Worm (Caenorhabditis elegans): ENCODE results near the gene cTel54X.2.

Gene cTel54X.2

DNA sequence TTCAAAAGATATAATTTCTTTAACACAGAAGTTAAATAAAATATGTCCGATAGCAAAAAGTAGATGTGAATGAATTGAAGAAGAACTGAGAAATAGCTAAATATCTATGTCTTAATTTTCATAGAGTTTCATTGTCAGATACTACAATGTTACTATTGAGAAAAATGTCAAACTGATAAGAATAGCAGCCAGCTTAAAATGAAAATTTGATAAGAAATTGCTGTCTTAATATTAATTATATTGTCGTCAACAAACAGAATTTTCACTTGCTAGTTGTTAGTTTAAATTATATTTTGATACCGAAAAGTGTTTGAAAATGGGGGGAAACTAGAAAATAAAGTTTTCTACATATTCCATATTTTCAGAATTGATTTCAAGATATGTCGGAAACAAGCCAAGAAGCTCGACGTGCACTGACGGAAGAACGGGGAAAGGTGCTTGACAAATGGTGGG, at the start of gene cTel54X.2, which contains the start of the genes fbxa-6 and npr-30:
TSS of gene cTel54X.2 (plus strand) at position 360 of the 453 bp plus-strand sequence.
TSS of gene fbxa-6 (minus strand) at position 179 of the 453 bp plus-strand sequence.
TSS of gene npr-30 (plus strand) at position 403 of the 453 bp plus-strand sequence.
- TF ChIP-seq elt-2 (tag; optimal IDR thresholded peaks at IDR 0.05) (peak; percentile 64), pqm-1 (tag; optimal IDR thresholded peaks at IDR 0.05) (peak; percentile 7), nfya-1 (tag; optimal IDR thresholded peaks at IDR 0.05; ENCODE audit: insufficient read depth) (no peak), nhr-43 (tag; optimal IDR thresholded peaks at IDR 0.05; ENCODE audit: poor library complexity, severe bottlenecking) (no peak), pha-4 (tag; optimal IDR thresholded peaks at IDR 0.05) (peak; percentile 50)

DNA sequence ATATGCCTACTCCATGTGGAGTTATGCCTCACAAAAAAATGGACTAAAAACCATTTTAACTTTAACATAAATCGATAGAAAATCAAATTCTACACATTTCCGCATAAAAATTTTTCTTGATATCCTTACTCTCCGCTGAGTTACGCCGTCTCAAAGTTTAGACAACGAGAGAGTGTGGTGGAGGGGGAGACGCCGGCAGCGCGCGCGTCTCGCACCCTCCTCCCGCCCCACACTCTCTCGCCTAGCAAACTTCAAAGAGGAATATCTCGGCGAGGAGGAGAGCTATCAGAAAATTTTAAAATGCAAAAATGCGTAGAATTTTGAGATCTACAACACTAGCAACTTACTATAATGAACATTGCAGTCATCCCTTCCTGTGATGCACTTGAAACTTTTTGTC, 11.1 kb downstream of the cTel54X.2 start:
- no peak for TF ChIP-seq nhr-11 (tag; optimal IDR thresholded peaks at IDR 0.05)
- TF ChIP-seq elt-3 (tag; optimal IDR thresholded peaks at IDR 0.05) = no peak
- no peak for TF ChIP-seq sea-2 (GFP tag; optimal IDR thresholded peaks at IDR 0.05)
- TF ChIP-seq lin-39 (tag; optimal IDR thresholded peaks at IDR 0.05) = no peak
- no peak for TF ChIP-seq nhr-23 (tag; optimal IDR thresholded peaks at IDR 0.05)
- TF ChIP-seq daf-12 (tag; optimal IDR thresholded peaks at IDR 0.05) = no peak
- no peak for TF ChIP-seq egl-27 (tag; optimal IDR thresholded peaks at IDR 0.05)
- no peak for TF ChIP-seq nfya-1 (tag; optimal IDR thresholded peaks at IDR 0.05; ENCODE audit: insufficient read depth)
- no peak for TF ChIP-seq R02D3.7 (tag; optimal IDR thresholded peaks at IDR 0.05)
- no peak for TF ChIP-seq nhr-43 (tag; optimal IDR thresholded peaks at IDR 0.05; ENCODE audit: poor library complexity, severe bottlenecking)
- TF ChIP-seq pha-4 (tag; optimal IDR thresholded peaks at IDR 0.05) = no peak
- no peak for TF ChIP-seq unc-62 (GFP tag; optimal IDR thresholded peaks at IDR 0.05)
- TF ChIP-seq nhr-12 (tag; optimal IDR thresholded peaks at IDR 0.05) = no peak
- TF ChIP-seq ztf-11 (tag; optimal IDR thresholded peaks at IDR 0.05) = no peak

DNA sequence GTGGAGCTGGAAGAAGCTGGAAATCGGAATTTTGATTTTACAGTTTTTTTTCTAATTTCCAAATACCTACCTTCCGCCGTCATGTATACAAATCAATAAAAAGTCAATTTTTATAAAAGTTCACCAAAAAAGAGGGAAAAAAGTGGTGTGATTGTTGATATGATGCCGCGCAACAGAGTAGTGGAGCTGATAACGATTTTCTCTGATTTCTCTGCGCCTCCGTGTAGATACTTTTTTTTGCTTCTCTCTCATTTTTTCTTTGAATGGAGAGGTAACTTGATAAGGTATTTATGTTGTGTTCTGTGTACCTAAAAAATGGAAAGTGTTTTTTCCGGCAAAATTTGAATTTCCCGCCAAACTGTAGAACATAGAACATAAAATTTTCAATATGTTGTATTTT, 11.6 kb downstream of the cTel54X.2 start, which contains the start of gene nhr-80:
TSS of gene nhr-80 (minus strand) at position 199 of the 400 bp plus-strand sequence.
- TF ChIP-seq elt-2 (tag; optimal IDR thresholded peaks at IDR 0.05) (peak; percentile 91), ama-1 (optimal IDR thresholded peaks at IDR 0.05) (no peak), nhr-77 (tag; optimal IDR thresholded peaks at IDR 0.05) (no peak), skn-1 (tag; optimal IDR thresholded peaks at IDR 0.05) (no peak), jun-1 (tag; optimal IDR thresholded peaks at IDR 0.05) (peak; percentile 47), lsy-12 (tag; optimal IDR thresholded peaks at IDR 0.05) (no peak), nhr-23 (tag; optimal IDR thresholded peaks at IDR 0.05) (no peak), mdl-1 (tag; optimal IDR thresholded peaks at IDR 0.05) (no peak), nhr-12 (tag; optimal IDR thresholded peaks at IDR 0.05) (no peak), elt-3 (tag; optimal IDR thresholded peaks at IDR 0.05) (peak in 2 of 3 experiments; percentile 50 to 57), nhr-43 (tag; optimal IDR thresholded peaks at IDR 0.05; ENCODE audit: poor library complexity, severe bottlenecking) (no peak), pqm-1 (tag; optimal IDR thresholded peaks at IDR 0.05) (peak; percentile 86), ZK546.5 (tag; optimal IDR thresholded peaks at IDR 0.05) (no peak), ceh-16 (tag; optimal IDR thresholded peaks at IDR 0.05) (no peak), ceh-28 (tag; optimal IDR thresholded peaks at IDR 0.05) (peak; percentile 52), pha-4 (tag; optimal IDR thresholded peaks at IDR 0.05) (peak; percentile 30), ztf-11 (tag; optimal IDR thresholded peaks at IDR 0.05) (no peak)

- TF ChIP-seq pqm-1 (tag; optimal IDR thresholded peaks at IDR 0.05) = peak; percentile 75
- no peak for TF ChIP-seq snpc-4 (tag; optimal IDR thresholded peaks at IDR 0.05)
- no peak for TF ChIP-seq fkh-10 (GFP tag; optimal IDR thresholded peaks at IDR 0.05)
- no peak for TF ChIP-seq nhr-237 (tag; optimal IDR thresholded peaks at IDR 0.05)
- no peak for TF ChIP-seq mdl-1 (tag; optimal IDR thresholded peaks at IDR 0.05)
- TF ChIP-seq fos-1 (tag; optimal IDR thresholded peaks at IDR 0.05) = no peak
- TF ChIP-seq ama-1 (optimal IDR thresholded peaks at IDR 0.05) = no peak
- TF ChIP-seq eor-1 (tag; optimal IDR thresholded peaks at IDR 0.05) = no peak
- TF ChIP-seq ceh-16 (tag; optimal IDR thresholded peaks at IDR 0.05) = no peak
- TF ChIP-seq pha-4 (tag; optimal IDR thresholded peaks at IDR 0.05) = peak; percentile 22
- TF ChIP-seq nhr-25 (tag; optimal IDR thresholded peaks at IDR 0.05) = peak; percentile 19
- TF ChIP-seq hmg-11 (tag; optimal IDR thresholded peaks at IDR 0.05) = no peak
- no peak for TF ChIP-seq lin-39 (tag; optimal IDR thresholded peaks at IDR 0.05)
- TF ChIP-seq nhr-43 (tag; optimal IDR thresholded peaks at IDR 0.05; ENCODE audit: poor library complexity, severe bottlenecking) = peak; percentile 18
- TF ChIP-seq elt-1 (tag; optimal IDR thresholded peaks at IDR 0.05) = no peak
- TF ChIP-seq ceh-28 (tag; optimal IDR thresholded peaks at IDR 0.05) = peak; percentile 14
- TF ChIP-seq elt-3 (tag; optimal IDR thresholded peaks at IDR 0.05) = peak; percentile 48 to 99 (median 94)
- no peak for TF ChIP-seq egl-5 (tag; optimal IDR thresholded peaks at IDR 0.05)
- TF ChIP-seq sea-2 (GFP tag; optimal IDR thresholded peaks at IDR 0.05) = no peak
- no peak for TF ChIP-seq ceh-82 (tag; optimal IDR thresholded peaks at IDR 0.05)
- TF ChIP-seq ztf-11 (tag; optimal IDR thresholded peaks at IDR 0.05) = no peak
- no peak for TF ChIP-seq nhr-11 (tag; optimal IDR thresholded peaks at IDR 0.05)
- TF ChIP-seq elt-2 (tag; optimal IDR thresholded peaks at IDR 0.05) = peak; percentile 88
- no peak for TF ChIP-seq nhr-28 (tag; optimal IDR thresholded peaks at IDR 0.05)
- no peak for TF ChIP-seq fkh-2 (tag; optimal IDR thresholded peaks at IDR 0.05)
These were observed 12.2 kb downstream of the cTel54X.2 start, which contains the start of gene H10E21.1 for ce11 chrIII:15224-15822. H10E21.1 (plus strand) TSS chrIII:15772.

All from whole organism, L3 larva.